Worm (Caenorhabditis elegans): ENCODE measurements around the gene C27D6.12.

DNA sequence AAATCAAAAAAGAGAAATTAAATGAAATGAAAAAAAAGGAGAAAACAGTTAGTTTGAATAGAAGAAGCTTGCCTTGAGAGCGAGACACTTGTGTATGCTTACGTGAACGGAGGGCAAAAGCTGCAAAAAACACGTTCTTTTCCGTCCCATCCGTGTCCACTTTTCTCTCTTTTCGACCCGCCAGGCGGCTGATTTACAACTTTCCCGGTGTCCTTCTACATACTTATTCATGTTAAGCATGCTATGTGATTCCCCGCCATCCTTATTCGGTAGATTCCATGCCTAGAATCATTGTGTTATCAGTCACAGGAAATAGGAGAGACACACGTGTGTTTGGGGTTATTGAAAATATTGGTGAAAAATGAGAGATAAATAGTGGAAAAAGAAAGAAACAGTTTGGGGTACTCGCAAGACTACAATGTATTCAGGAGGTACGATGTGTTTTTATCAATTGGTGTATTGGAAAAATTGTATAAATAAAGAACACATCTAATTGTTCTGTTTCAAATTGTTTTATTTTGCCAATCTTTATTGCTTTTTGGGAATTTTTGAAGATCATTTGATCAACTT lies 35.8 kb downstream of the C27D6.12 start, which contains the start of gene nas-29:
- no peak for TF ChIP-seq rnt-1 (tag; optimal IDR thresholded peaks at IDR 0.05)
- TF ChIP-seq dmd-4 (tag; optimal IDR thresholded peaks at IDR 0.05; ENCODE audit: borderline replicate concordance): no peak
- no peak for TF ChIP-seq C08G9.2 (tag; optimal IDR thresholded peaks at IDR 0.05)
- no peak for TF ChIP-seq fkh-10 (GFP tag; optimal IDR thresholded peaks at IDR 0.05)
- no peak for TF ChIP-seq ets-4 (tag; optimal IDR thresholded peaks at IDR 0.05)
- TF ChIP-seq ama-1 (optimal IDR thresholded peaks at IDR 0.05): no peak
- TF ChIP-seq unc-86 (tag; optimal IDR thresholded peaks at IDR 0.05): no peak
- TF ChIP-seq sox-4 (tag; optimal IDR thresholded peaks at IDR 0.05): no peak
- no peak for TF ChIP-seq T23F11.4 (GFP tag; optimal IDR thresholded peaks at IDR 0.05)

Measured in whole organism, late embryonic.